Worm (Caenorhabditis elegans): ENCODE results near the gene F18A1.7.

F18A1.7 gene

ce11 chrII:7666967-7667366 is 3.4 kb upstream of the F18A1.7 start, which contains the start of gene lir-2:
lir-2 (plus strand) TSS chrII:7667267.
- TF ChIP-seq pes-1 (GFP tag; IDR thresholded peaks at IDR 0.05) (peak; percentile 8; the same call in 1 of the 2 replicates), scrt-1 (GFP tag; IDR thresholded peaks at IDR 0.05) (no peak), tbx-37 (GFP tag; conservative IDR thresholded peaks at IDR 0.05) (no peak), B0310.2 (tag; optimal IDR thresholded peaks at IDR 0.05) (no peak), ama-1 (optimal IDR thresholded peaks at IDR 0.05) (no peak), aly-1 (tag; optimal IDR thresholded peaks at IDR 0.05) (no peak), tbx-11 (GFP tag; IDR thresholded peaks at IDR 0.05) (no peak), hmbx-1 (tag; optimal IDR thresholded peaks at IDR 0.05) (no peak), tra-4 (tag; optimal IDR thresholded peaks at IDR 0.05) (no peak), ets-7 (tag; optimal IDR thresholded peaks at IDR 0.05) (no peak), hmg-4 (GFP tag; optimal IDR thresholded peaks at IDR 0.05) (no peak), sea-1 (GFP tag; conservative IDR thresholded peaks at IDR 0.05) (no peak), flt-1 (GFP tag; IDR thresholded peaks at IDR 0.05) (no peak), F13C5.2 (tag; optimal IDR thresholded peaks at IDR 0.05) (peak; percentile 7), hnd-1 (tag; optimal IDR thresholded peaks at IDR 0.05) (no peak), ceh-36 (tag; optimal IDR thresholded peaks at IDR 0.05) (no peak)

- TF ChIP-seq scrt-1 (GFP tag; IDR thresholded peaks at IDR 0.05) (no peak), ama-1 (optimal IDR thresholded peaks at IDR 0.05) (no peak), sea-1 (GFP tag; conservative IDR thresholded peaks at IDR 0.05) (no peak), ceh-13 (GFP tag; optimal IDR thresholded peaks at IDR 0.05) (no peak), ets-7 (tag; optimal IDR thresholded peaks at IDR 0.05) (no peak), hmg-4 (GFP tag; optimal IDR thresholded peaks at IDR 0.05) (no peak), tbx-37 (GFP tag; conservative IDR thresholded peaks at IDR 0.05) (no peak), hmbx-1 (tag; optimal IDR thresholded peaks at IDR 0.05) (no peak), flt-1 (GFP tag; IDR thresholded peaks at IDR 0.05) (no peak), hnd-1 (tag; optimal IDR thresholded peaks at IDR 0.05) (no peak), ceh-36 (tag; optimal IDR thresholded peaks at IDR 0.05) (no peak), tbx-11 (GFP tag; IDR thresholded peaks at IDR 0.05) (no peak), pes-1 (GFP tag; IDR thresholded peaks at IDR 0.05) (no peak)
These were observed 2.8 kb upstream of the F18A1.7 start for ce11 chrII:7666338-7666737.

- TF ChIP-seq tra-4 (tag; optimal IDR thresholded peaks at IDR 0.05): no peak
- TF ChIP-seq ceh-13 (GFP tag; optimal IDR thresholded peaks at IDR 0.05): no peak
- no peak for TF ChIP-seq hnd-1 (tag; optimal IDR thresholded peaks at IDR 0.05)
- TF ChIP-seq tbx-11 (GFP tag; IDR thresholded peaks at IDR 0.05): no peak
- TF ChIP-seq ama-1 (optimal IDR thresholded peaks at IDR 0.05): no peak
- no peak for TF ChIP-seq ets-7 (tag; optimal IDR thresholded peaks at IDR 0.05)
- no peak for TF ChIP-seq B0310.2 (tag; optimal IDR thresholded peaks at IDR 0.05)
- no peak for TF ChIP-seq flt-1 (GFP tag; IDR thresholded peaks at IDR 0.05)
- no peak for TF ChIP-seq sea-1 (GFP tag; conservative IDR thresholded peaks at IDR 0.05)
- no peak for TF ChIP-seq ceh-36 (tag; optimal IDR thresholded peaks at IDR 0.05)
- no peak for TF ChIP-seq F13C5.2 (tag; optimal IDR thresholded peaks at IDR 0.05)
- no peak for TF ChIP-seq hmg-4 (GFP tag; optimal IDR thresholded peaks at IDR 0.05)
- no peak for TF ChIP-seq scrt-1 (GFP tag; IDR thresholded peaks at IDR 0.05)
- no peak for TF ChIP-seq aly-1 (tag; optimal IDR thresholded peaks at IDR 0.05)
- no peak for TF ChIP-seq tbx-37 (GFP tag; conservative IDR thresholded peaks at IDR 0.05)
- no peak for TF ChIP-seq hmbx-1 (tag; optimal IDR thresholded peaks at IDR 0.05)
- no peak for TF ChIP-seq pes-1 (GFP tag; IDR thresholded peaks at IDR 0.05)
These were observed 526 bp downstream of the F18A1.7 start for ce11 chrII:7663028-7663427.

ce11 chrII:7662008-7662686 is 1.4 kb downstream of the F18A1.7 start, which contains the start of gene alfa-1:
alfa-1 (minus strand) TSS chrII:7662522.
- TF ChIP-seq B0310.2 (tag; optimal IDR thresholded peaks at IDR 0.05): no peak
- TF ChIP-seq F13C5.2 (tag; optimal IDR thresholded peaks at IDR 0.05): no peak
- no peak for TF ChIP-seq ceh-13 (GFP tag; optimal IDR thresholded peaks at IDR 0.05)
- no peak for TF ChIP-seq hmg-4 (GFP tag; optimal IDR thresholded peaks at IDR 0.05)
- TF ChIP-seq ets-7 (tag; optimal IDR thresholded peaks at IDR 0.05): no peak
- TF ChIP-seq tbx-11 (GFP tag; IDR thresholded peaks at IDR 0.05): no peak
- no peak for TF ChIP-seq hnd-1 (tag; optimal IDR thresholded peaks at IDR 0.05)
- no peak for TF ChIP-seq hmbx-1 (tag; optimal IDR thresholded peaks at IDR 0.05)
- TF ChIP-seq sea-1 (GFP tag; conservative IDR thresholded peaks at IDR 0.05): no peak
- no peak for TF ChIP-seq flt-1 (GFP tag; IDR thresholded peaks at IDR 0.05)
- TF ChIP-seq tbx-37 (GFP tag; conservative IDR thresholded peaks at IDR 0.05): no peak
- TF ChIP-seq ama-1 (optimal IDR thresholded peaks at IDR 0.05): no peak
- TF ChIP-seq ceh-36 (tag; optimal IDR thresholded peaks at IDR 0.05): no peak

ce11 chrII:7651171-7651570 is 12.4 kb downstream of the F18A1.7 start, which contains the start of gene pde-4:
pde-4 (minus strand) TSS chrII:7651246.
- no peak for TF ChIP-seq ama-1 (optimal IDR thresholded peaks at IDR 0.05)
- TF ChIP-seq tra-4 (tag; optimal IDR thresholded peaks at IDR 0.05): no peak
- TF ChIP-seq hnd-1 (tag; optimal IDR thresholded peaks at IDR 0.05): no peak
- no peak for TF ChIP-seq tbx-11 (GFP tag; IDR thresholded peaks at IDR 0.05)
- TF ChIP-seq aly-1 (tag; optimal IDR thresholded peaks at IDR 0.05): no peak
- TF ChIP-seq ceh-13 (GFP tag; optimal IDR thresholded peaks at IDR 0.05): no peak

- TF ChIP-seq F13C5.2 (tag; optimal IDR thresholded peaks at IDR 0.05) (no peak), ets-7 (tag; optimal IDR thresholded peaks at IDR 0.05) (no peak)
These were observed 20.3 kb downstream of the F18A1.7 start for ce11 chrII:7643214-7643613.

ce11 chrII:7642016-7642653 is 21.4 kb downstream of the F18A1.7 start:
- TF ChIP-seq hmbx-1 (tag; optimal IDR thresholded peaks at IDR 0.05) (no peak), flt-1 (GFP tag; IDR thresholded peaks at IDR 0.05) (no peak), B0310.2 (tag; optimal IDR thresholded peaks at IDR 0.05) (no peak), ama-1 (optimal IDR thresholded peaks at IDR 0.05) (no peak), scrt-1 (GFP tag; IDR thresholded peaks at IDR 0.05) (no peak), F13C5.2 (tag; optimal IDR thresholded peaks at IDR 0.05) (no peak), tbx-11 (GFP tag; IDR thresholded peaks at IDR 0.05) (no peak), aly-1 (tag; optimal IDR thresholded peaks at IDR 0.05) (no peak), tbx-37 (GFP tag; conservative IDR thresholded peaks at IDR 0.05) (no peak), hnd-1 (tag; optimal IDR thresholded peaks at IDR 0.05) (no peak)
